Worm (Caenorhabditis elegans): Measurements from ENCODE around the gene mdt-22.

DNA sequence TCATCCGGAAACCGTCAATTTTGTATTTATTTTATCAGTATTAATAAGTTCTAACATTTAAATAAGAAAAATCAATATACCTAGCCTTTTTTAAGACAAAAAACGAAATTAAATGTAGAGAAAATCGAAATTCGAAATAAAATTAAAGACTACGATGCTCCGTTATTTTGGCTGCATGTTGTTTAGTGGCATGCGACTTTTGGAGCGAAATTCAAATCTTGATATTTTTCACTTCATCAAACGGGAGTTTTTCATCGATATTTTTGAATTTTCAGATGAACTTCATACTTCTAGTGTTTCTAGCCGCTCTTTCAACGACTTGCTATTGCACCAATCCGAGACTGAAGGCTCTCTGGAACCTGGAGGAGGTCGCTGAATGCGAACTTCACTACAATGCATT lies 49.5 kb downstream of the mdt-22 start, which contains the start of gene C07E3.9:
- no peak for TF ChIP-seq egl-27 (tag; optimal IDR thresholded peaks at IDR 0.05)
- TF ChIP-seq elt-2 (tag; optimal IDR thresholded peaks at IDR 0.05): no peak
- no peak for TF ChIP-seq ama-1 (optimal IDR thresholded peaks at IDR 0.05)
- peak; percentile 27 for TF ChIP-seq unc-130 (tag; optimal IDR thresholded peaks at IDR 0.05)
- no peak for TF ChIP-seq ceh-63 (GFP tag; optimal IDR thresholded peaks at IDR 0.05)
- no peak for TF ChIP-seq ztf-4 (tag; optimal IDR thresholded peaks at IDR 0.05)
- no peak for TF ChIP-seq ztf-11 (tag; optimal IDR thresholded peaks at IDR 0.05)
- no peak for TF ChIP-seq ces-1 (GFP tag; optimal IDR thresholded peaks at IDR 0.05)
- TF ChIP-seq efl-3 (GFP tag; optimal IDR thresholded peaks at IDR 0.05): no peak
- TF ChIP-seq egl-13 (tag; optimal IDR thresholded peaks at IDR 0.05): no peak
- peak; percentile 50 for TF ChIP-seq snu-23 (GFP tag; optimal IDR thresholded peaks at IDR 0.05)
- no peak for TF ChIP-seq mep-1 (tag; optimal IDR thresholded peaks at IDR 0.05)
- TF ChIP-seq lin-13 (GFP tag; optimal IDR thresholded peaks at IDR 0.05): no peak

Data from whole organism, L1 larva.